Worm (Caenorhabditis elegans): ENCODE results near the gene psr-1.

The psr-1 gene

DNA sequence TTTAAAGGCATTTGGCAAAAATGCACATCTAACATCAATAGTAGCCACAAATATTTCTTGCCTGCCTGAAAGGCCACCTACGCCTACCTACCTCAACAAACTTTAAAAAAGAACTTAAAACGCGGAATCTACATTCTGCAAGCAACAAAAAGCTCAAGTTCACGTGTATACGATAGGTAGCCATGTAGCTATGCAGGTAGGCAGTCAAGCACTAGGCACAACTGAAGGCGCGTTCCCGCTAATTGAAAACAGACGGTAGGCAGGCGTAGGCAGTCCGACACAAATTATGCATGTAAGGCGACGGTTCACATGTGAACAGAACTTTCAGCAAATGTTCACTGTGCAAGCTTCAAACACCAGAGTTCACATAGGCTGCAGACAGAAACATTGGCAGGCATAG lies 40.5 kb upstream of the psr-1 start:
- TF ChIP-seq sma-3 (GFP tag; optimal IDR thresholded peaks at IDR 0.05) (no peak), peb-1 (tag; optimal IDR thresholded peaks at IDR 0.05) (no peak), mdl-1 (tag; optimal IDR thresholded peaks at IDR 0.05) (no peak), alr-1 (tag; optimal IDR thresholded peaks at IDR 0.05) (no peak), nhr-10 (tag; optimal IDR thresholded peaks at IDR 0.05) (no peak), zag-1 (tag; optimal IDR thresholded peaks at IDR 0.05) (no peak), ama-1 (optimal IDR thresholded peaks at IDR 0.05) (no peak), lin-13 (GFP tag; optimal IDR thresholded peaks at IDR 0.05) (no peak), blmp-1 (tag; optimal IDR thresholded peaks at IDR 0.05; ENCODE audit: insufficient read depth) (no peak), Y55F3AM.14 (GFP tag; optimal IDR thresholded peaks at IDR 0.05) (no peak), ztf-11 (tag; optimal IDR thresholded peaks at IDR 0.05) (no peak), nhr-21 (tag; optimal IDR thresholded peaks at IDR 0.05) (no peak), fos-1 (tag; optimal IDR thresholded peaks at IDR 0.05) (no peak), nhr-237 (tag; optimal IDR thresholded peaks at IDR 0.05) (no peak), egl-27 (tag; optimal IDR thresholded peaks at IDR 0.05) (no peak), elt-3 (tag; optimal IDR thresholded peaks at IDR 0.05) (no peak), ztf-1 (GFP tag; conservative IDR thresholded peaks at IDR 0.05) (no peak), C34F6.9 (tag; optimal IDR thresholded peaks at IDR 0.05) (no peak), nhr-129 (tag; optimal IDR thresholded peaks at IDR 0.05) (no peak)

DNA sequence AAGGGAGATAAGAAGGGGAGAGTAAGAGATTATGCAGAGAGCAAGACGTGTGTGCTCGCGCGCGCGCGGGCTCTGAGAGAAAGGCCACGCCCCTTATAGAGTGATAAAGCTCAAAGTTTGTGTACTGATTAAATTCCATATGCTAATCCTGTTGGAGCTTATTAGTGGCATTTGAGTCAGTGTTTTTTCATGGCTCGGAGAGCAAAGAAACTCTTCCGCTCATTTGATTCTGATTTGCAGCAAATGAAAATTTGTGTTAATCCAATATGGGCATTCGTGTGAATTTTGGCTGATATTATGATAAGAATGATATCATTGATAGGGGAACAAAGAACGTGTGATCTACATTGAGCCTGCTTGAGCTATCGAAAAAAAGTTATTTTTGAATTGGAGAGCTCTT lies 39.5 kb upstream of the psr-1 start:
- TF ChIP-seq lin-13 (GFP tag; optimal IDR thresholded peaks at IDR 0.05) (no peak), ZK546.5 (tag; optimal IDR thresholded peaks at IDR 0.05) (no peak), mdl-1 (tag; optimal IDR thresholded peaks at IDR 0.05) (no peak), elt-1 (tag; optimal IDR thresholded peaks at IDR 0.05) (no peak), gmeb-1 (tag; optimal IDR thresholded peaks at IDR 0.05) (no peak), lin-11 (tag; optimal IDR thresholded peaks at IDR 0.05) (peak; percentile 24), nhr-23 (tag; optimal IDR thresholded peaks at IDR 0.05) (no peak)

DNA sequence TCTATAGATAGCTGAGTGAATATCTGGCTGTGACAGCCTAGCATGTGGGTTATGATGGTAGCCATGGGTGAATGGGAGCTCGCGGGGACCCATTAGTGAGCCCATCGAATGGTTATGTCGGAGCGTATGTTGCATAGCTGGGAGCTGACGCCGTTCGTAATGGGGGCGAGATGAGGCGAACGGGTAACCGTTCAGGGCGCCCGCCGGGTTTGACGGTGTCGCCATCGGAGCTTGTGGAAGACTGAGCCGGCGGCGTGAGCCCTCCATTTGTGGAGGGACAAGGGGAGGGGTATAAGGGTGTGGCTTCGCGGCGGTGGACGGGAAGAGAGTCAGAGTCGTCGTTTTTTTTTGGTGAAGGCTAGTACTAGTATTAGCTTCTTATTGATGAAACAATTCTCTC lies 29.2 kb upstream of the psr-1 start:
- TF ChIP-seq fos-1 (tag; optimal IDR thresholded peaks at IDR 0.05) (no peak), ceh-16 (tag; optimal IDR thresholded peaks at IDR 0.05) (no peak), peb-1 (tag; optimal IDR thresholded peaks at IDR 0.05) (no peak), elt-1 (tag; optimal IDR thresholded peaks at IDR 0.05) (no peak), dmd-4 (tag; optimal IDR thresholded peaks at IDR 0.05) (no peak), C34F6.9 (tag; optimal IDR thresholded peaks at IDR 0.05) (no peak), nhr-6 (tag; optimal IDR thresholded peaks at IDR 0.05) (no peak)

DNA sequence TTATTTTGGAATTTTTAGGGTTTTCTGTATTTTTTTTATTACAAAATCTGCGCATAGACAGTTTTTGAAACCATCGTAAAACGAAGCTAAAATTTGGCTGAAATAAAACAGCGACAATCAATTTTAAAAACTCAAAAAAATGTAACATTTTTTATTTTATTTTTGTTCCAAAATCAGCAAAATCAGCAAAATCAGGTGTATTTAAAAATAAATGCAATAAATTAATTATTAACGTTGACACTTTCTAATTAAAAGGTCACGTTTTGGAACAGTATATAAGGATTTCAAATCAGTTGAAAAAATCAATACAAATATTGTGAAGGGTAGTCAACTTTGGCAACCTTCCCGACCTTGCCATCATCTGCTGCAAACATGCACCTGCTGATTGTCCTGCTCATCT lies 19.7 kb upstream of the psr-1 start, which contains the start of gene R105.1:
TSS of gene R105.1 (plus strand) at position 301 of the 400 bp plus-strand sequence.
- TF ChIP-seq nhr-77 (tag; optimal IDR thresholded peaks at IDR 0.05) (no peak), ama-1 (optimal IDR thresholded peaks at IDR 0.05) (no peak), ceh-82 (tag; optimal IDR thresholded peaks at IDR 0.05) (no peak), lsy-2 (tag; optimal IDR thresholded peaks at IDR 0.05) (no peak), elt-3 (tag; optimal IDR thresholded peaks at IDR 0.05) (no peak), ceh-16 (tag; optimal IDR thresholded peaks at IDR 0.05) (no peak), sma-9 (GFP tag; optimal IDR thresholded peaks at IDR 0.05) (no peak), sma-9 (tag; optimal IDR thresholded peaks at IDR 0.05) (no peak), elt-1 (tag; optimal IDR thresholded peaks at IDR 0.05) (no peak)

DNA sequence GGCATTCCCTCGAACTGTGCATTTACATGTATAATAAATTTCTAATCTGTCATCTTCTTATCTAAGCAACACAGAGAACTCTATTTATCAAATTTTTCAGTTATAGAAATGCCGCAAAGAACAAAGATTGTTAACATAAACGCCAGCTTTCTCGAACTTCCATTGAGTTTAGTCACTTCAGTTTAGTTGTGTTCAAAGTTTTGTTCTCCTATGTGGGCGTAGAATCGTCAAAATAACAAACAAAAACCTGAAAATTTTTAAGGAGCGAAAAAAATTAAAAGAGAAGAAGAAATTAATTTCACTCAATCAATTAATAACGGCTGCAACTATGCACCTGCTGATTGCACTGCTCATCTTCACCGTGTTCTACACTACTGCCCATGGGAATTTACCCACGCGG lies 17.1 kb upstream of the psr-1 start, which contains the start of gene R105.5:
TSS of gene R105.5 (plus strand) at position 301 of the 400 bp plus-strand sequence.
- TF ChIP-seq sma-9 (GFP tag; optimal IDR thresholded peaks at IDR 0.05) = no peak
- no peak for TF ChIP-seq sma-9 (tag; optimal IDR thresholded peaks at IDR 0.05)
- no peak for TF ChIP-seq skn-1 (tag; optimal IDR thresholded peaks at IDR 0.05)
- no peak for TF ChIP-seq peb-1 (tag; optimal IDR thresholded peaks at IDR 0.05)
- TF ChIP-seq ztf-4 (tag; optimal IDR thresholded peaks at IDR 0.05) = no peak
- no peak for TF ChIP-seq nhr-12 (tag; optimal IDR thresholded peaks at IDR 0.05)
- TF ChIP-seq zag-1 (tag; optimal IDR thresholded peaks at IDR 0.05) = no peak
- TF ChIP-seq nhr-6 (tag; optimal IDR thresholded peaks at IDR 0.05) = no peak
